Worm (Caenorhabditis elegans) whole organism, L2 larva: ENCODE results near the gene chil-15.

Experiments used
- C34F6.9 ChIP-seq: fragments of 150-350 bp; optimal IDR thresholded peaks from 2 replicates; lab custom pipeline; 2014; ENCODE audit warnings: missing biosample characterization, missing genetic modification characterization
- aly-2 ChIP-seq: fragments of 150-350 bp; optimal IDR thresholded peaks from 2 replicates; lab custom pipeline; 2014; ENCODE audit warnings: missing biosample characterization, missing genetic modification characterization
- ama-1 ChIP-seq: fragments of 150-350 bp; optimal IDR thresholded peaks from 2 replicates; lab custom pipeline; 2018; ENCODE audit warnings: inconsistent platforms
- egl-27 ChIP-seq: sonication (generic microtip); optimal IDR thresholded peaks from 3 replicates; lab custom pipeline; 2017; ENCODE audit warnings: missing biosample characterization, missing genetic modification reagents, missing genetic modification characterization
- elt-1 ChIP-seq: fragments of 150-350 bp; optimal IDR thresholded peaks from 2 replicates; lab custom pipeline; 2014; ENCODE audit warnings: missing biosample characterization, missing genetic modification characterization
- mdl-1 ChIP-seq, 2 experiments: fragments of 150-350 bp in 1 of 2; sonication (generic microtip) in 1 of 2; optimal IDR thresholded peaks; 2 replicates each; lab custom pipeline; 2017; ENCODE audit warnings: missing biosample characterization in 2 of 2, missing genetic modification characterization in 2 of 2
- nhr-25 ChIP-seq: fragments of 150-350 bp; sonication (generic microtip); optimal IDR thresholded peaks from 3 replicates; lab custom pipeline; 2014; ENCODE audit warnings: missing biosample characterization, missing genetic modification characterization
- nhr-77 ChIP-seq: fragments of 150-350 bp; optimal IDR thresholded peaks from 2 replicates; lab custom pipeline; 2014; ENCODE audit warnings: missing biosample characterization, missing genetic modification characterization

- TF ChIP-seq elt-1 (tag; lab: Kevin White, UChicago) (no peak), egl-27 (tag; lab: Kevin White, UChicago) (no peak), ama-1 (no peak), mdl-1 (tag; optimal IDR thresholded peaks at IDR 0.05; lab: Kevin White, UChicago) (no peak), aly-2 (tag; lab: Kevin White, UChicago) (no peak), C34F6.9 (no peak), nhr-77 (tag; lab: Kevin White, UChicago) (no peak), nhr-25 (tag; lab: Kevin White, UChicago) (no peak)
Measured at ce11 chrII:9480006-9480405, 36.6 kb upstream of the chil-15 start, which contains the start of gene T19H5.7.
